Worm (Caenorhabditis elegans) whole organism, early embryonic: ENCODE data around the gene ivd-1.

Experiments
- B0310.2 ChIP-seq: sonication (generic microtip); optimal IDR thresholded peaks from 2 replicates; lab custom pipeline; 2016; ENCODE audit warnings: mild to moderate bottlenecking, missing genetic modification characterization, missing compliant biosample characterization
- ama-1 ChIP-seq: fragments of 150-350 bp; optimal IDR thresholded peaks from 2 replicates; lab custom pipeline; 2014
- tbx-11 ChIP-seq: fragments of 200-800 bp; sonication (Bioruptor generic); IDR thresholded peaks from 2 replicates; pipeline ENCODE4 v1.3.6; 2022; ENCODE audit warnings: missing genetic modification characterization, missing compliant biosample characterization

- TF ChIP-seq ama-1 (lab: Kevin White, UChicago) (no peak), B0310.2 (tag; lab: Kevin White, UChicago) (no peak), tbx-11 (GFP tag; lab: Robert Waterston, UW) (no peak)
These were observed 49.1 kb upstream of the ivd-1 start for ce11 chrIV:5137809-5138208.
